Worm (Caenorhabditis elegans): ENCODE data around the gene cpr-2.

ce11 chrV:16488172-16488571 lies 45.7 kb downstream of the cpr-2 start, which contains the start of gene sqst-4:
- TF ChIP-seq W03F9.2 (tag; optimal IDR thresholded peaks at IDR 0.05) (no peak), him-1 (tag; optimal IDR thresholded peaks at IDR 0.05) (no peak), dao-5 (tag; optimal IDR thresholded peaks at IDR 0.05) (no peak)
